In genomic region chr2L:17260577-17260976, dm6 we compare ENCODE assay signal across 2 fruit fly cellular contexts.
TF ChIP-seq lines count a peak whose summit lies in the region.

Gene beat-IIIc, minus strand, starts transcription at chr2L:17260734.

TF ChIP-seq in whole organism, embryonic, 481 proteins besides CTCF, POLR2A, EP300 and RAD21 (continued from another document and continues in another):
- TF ChIP-seq CG17912 (GFP tag; optimal IDR thresholded peaks at IDR 0.05; lab: Kevin White, UChicago) (peak; percentile 38), CG15479 (GFP tag; optimal IDR thresholded peaks at IDR 0.05; lab: Kevin White, UChicago) (peak; percentile 45), Dfd (GFP tag; optimal IDR thresholded peaks at IDR 0.05; lab: Kevin White, UChicago) (no peak), pan (optimal IDR thresholded peaks at IDR 0.05; lab: Kevin White, UChicago) (no peak), pan (GFP tag; optimal IDR thresholded peaks at IDR 0.05 in 1 of 2, IDR thresholded peaks at IDR 0.05 in 1 of 2) (no peak), mam (GFP tag; optimal IDR thresholded peaks at IDR 0.05; lab: Kevin White, UChicago) (no peak), chif (GFP tag; optimal IDR thresholded peaks at IDR 0.05; lab: Kevin White, UChicago) (peak; percentile 1 to 26), sens-2 (GFP tag; IDR thresholded peaks at IDR 0.05; lab: Robert Waterston, UW) (0 out of 2 replicates have a peak, but pooled peaks have one; percentile 29), abd-A (tag; optimal IDR thresholded peaks at IDR 0.05; lab: Kevin White, UChicago) (peak; percentile 57), trem (tag; optimal IDR thresholded peaks at IDR 0.05; lab: Kevin White, UChicago) (peak; percentile 2), Hey (tag; optimal IDR thresholded peaks at IDR 0.05; lab: Kevin White, UChicago) (no peak), D19A (tag; optimal IDR thresholded peaks at IDR 0.05; lab: Kevin White, UChicago) (peak; percentile 48), Bgb (GFP tag; IDR thresholded peaks at IDR 0.05; lab: Robert Waterston, UW; ENCODE audit: partially characterized antibody) (peak; percentile 41), grau (tag; optimal IDR thresholded peaks at IDR 0.05; lab: Kevin White, UChicago) (peak; percentile 23), CG4820 (GFP tag; optimal IDR thresholded peaks at IDR 0.05; lab: Kevin White, UChicago) (no peak), prd (optimal IDR thresholded peaks at IDR 0.05; lab: Kevin White, UChicago) (no peak), prd (GFP tag; IDR thresholded peaks at IDR 0.05; lab: Robert Waterston, UW) (peak; percentile 32; the same call in 1 of the 3 replicates), Doc3 (GFP tag; IDR thresholded peaks at IDR 0.05; lab: Robert Waterston, UW; ENCODE audit: partially characterized antibody) (no peak), Spps (tag; optimal IDR thresholded peaks at IDR 0.05; lab: Kevin White, UChicago) (no peak), Sox102F (GFP tag; optimal IDR thresholded peaks at IDR 0.05; lab: Kevin White, UChicago) (no peak), Deaf1 (tag; optimal IDR thresholded peaks at IDR 0.05; lab: Kevin White, UChicago) (peak; percentile 100), CG15514 (GFP tag; optimal IDR thresholded peaks at IDR 0.05; lab: Kevin White, UChicago) (peak; percentile 16), CG18262 (tag; optimal IDR thresholded peaks at IDR 0.05; lab: Kevin White, UChicago) (peak; percentile 11), mirr (GFP tag; optimal IDR thresholded peaks at IDR 0.05; lab: Kevin White, UChicago) (peak; percentile 19), Hr78 (GFP tag; optimal IDR thresholded peaks at IDR 0.05; lab: Kevin White, UChicago) (peak in 1 of 2 experiments; percentile 51), NfI (GFP tag; optimal IDR thresholded peaks at IDR 0.05; lab: Kevin White, UChicago) (peak; percentile 47), CG17361 (GFP tag; IDR thresholded peaks at IDR 0.05; lab: Robert Waterston, UW) (0 out of 3 replicates have a peak, but pooled peaks have one; percentile 13), fru (optimal IDR thresholded peaks at IDR 0.05; lab: Kevin White, UChicago) (no peak), E2f2 (GFP tag; IDR thresholded peaks at IDR 0.05; lab: Robert Waterston, UW) (0 out of 2 replicates have a peak, but pooled peaks have one; percentile 18), CG11085 (GFP tag; IDR thresholded peaks at IDR 0.05; lab: Robert Waterston, UW) (no peak), lov (optimal IDR thresholded peaks at IDR 0.05; lab: Kevin White, UChicago) (no peak), lov (GFP tag; IDR thresholded peaks at IDR 0.05; lab: Robert Waterston, UW) (peak; percentile 76; the same call in 2 of the 3 replicates), Elba2 (GFP tag; optimal IDR thresholded peaks at IDR 0.05; lab: Kevin White, UChicago) (peak; percentile 6), CG3838 (GFP tag; optimal IDR thresholded peaks at IDR 0.05; lab: Kevin White, UChicago) (no peak), dmrt99B (tag; optimal IDR thresholded peaks at IDR 0.05; lab: Kevin White, UChicago) (no peak), Rfx (GFP tag; IDR thresholded peaks at IDR 0.05; lab: Robert Waterston, UW) (0 out of 2 replicates have a peak, but pooled peaks have one; percentile 25), Hr51 (GFP tag; optimal IDR thresholded peaks at IDR 0.05; lab: Kevin White, UChicago) (peak in 1 of 2 experiments; percentile 4), gce (GFP tag; IDR thresholded peaks at IDR 0.05; lab: Robert Waterston, UW) (peak; percentile 38; the same call in 1 of the 3 replicates), GATAe (GFP tag; conservative IDR thresholded peaks at IDR 0.05; lab: Robert Waterston, UW) (no peak; the same call in 1 of the 2 replicates), CG33557 (GFP tag; optimal IDR thresholded peaks at IDR 0.05; lab: Kevin White, UChicago) (peak; percentile 38), ci (GFP tag; IDR thresholded peaks at IDR 0.05; lab: Robert Waterston, UW) (peak; percentile 82; the same call in 2 of the 3 replicates), shn (GFP tag; optimal IDR thresholded peaks at IDR 0.05; lab: Kevin White, UChicago) (no peak), amos (GFP tag; IDR thresholded peaks at IDR 0.05; lab: Robert Waterston, UW; ENCODE audit: partially characterized antibody) (peak; percentile 51), twi (tag; optimal IDR thresholded peaks at IDR 0.05; lab: Kevin White, UChicago) (peak; percentile 14), luna (GFP tag; optimal IDR thresholded peaks at IDR 0.05; lab: Kevin White, UChicago) (no peak), CG33213 (GFP tag; optimal IDR thresholded peaks at IDR 0.05; lab: Kevin White, UChicago) (no peak), Rx (GFP tag; IDR thresholded peaks at IDR 0.05; lab: Robert Waterston, UW) (peak; percentile 4; the same call in 1 of the 2 replicates), Nf-YC (tag; optimal IDR thresholded peaks at IDR 0.05; lab: Kevin White, UChicago) (peak; percentile 25), TFAM (GFP tag; optimal IDR thresholded peaks at IDR 0.05; lab: Kevin White, UChicago) (no peak), gcm (GFP tag; optimal IDR thresholded peaks at IDR 0.05; lab: Kevin White, UChicago) (peak; percentile 29), jigr1 (GFP tag; IDR thresholded peaks at IDR 0.05; lab: Robert Waterston, UW) (no peak), dpn (GFP tag; optimal IDR thresholded peaks at IDR 0.05; lab: Kevin White, UChicago) (no peak), CG17829 (tag; optimal IDR thresholded peaks at IDR 0.05; lab: Kevin White, UChicago) (peak; percentile 34), HmgD (GFP tag; optimal IDR thresholded peaks at IDR 0.05; lab: Kevin White, UChicago) (peak; percentile 39), tio (GFP tag; optimal IDR thresholded peaks at IDR 0.05; lab: Kevin White, UChicago) (no peak), fd3F (GFP tag; optimal IDR thresholded peaks at IDR 0.05; lab: Kevin White, UChicago) (no peak), rib (GFP tag; IDR thresholded peaks at IDR 0.05; lab: Robert Waterston, UW) (0 out of 2 replicates have a peak, but pooled peaks have one; percentile 37), Mrtf (GFP tag; IDR thresholded peaks at IDR 0.05; lab: Robert Waterston, UW) (no peak), her (GFP tag; optimal IDR thresholded peaks at IDR 0.05; lab: Kevin White, UChicago) (peak; percentile 20), CoRest (tag; optimal IDR thresholded peaks at IDR 0.05; lab: Kevin White, UChicago) (peak; percentile 2), Ptx1 (GFP tag; IDR thresholded peaks at IDR 0.05; lab: Robert Waterston, UW) (no peak), zen2 (GFP tag; IDR thresholded peaks at IDR 0.05; lab: Robert Waterston, UW; ENCODE audit: partially characterized antibody) (peak; percentile 51; the same call in 1 of the 3 replicates), onecut (GFP tag; IDR thresholded peaks at IDR 0.05; lab: Robert Waterston, UW) (peak; percentile 23; the same call in 1 of the 2 replicates)

TF ChIP-seq in whole organism, prepupa, 60 proteins besides CTCF, POLR2A, EP300 and RAD21 (continued from another document):
- TF ChIP-seq fkh (GFP tag; optimal IDR thresholded peaks at IDR 0.05; lab: Kevin White, UChicago) (no peak), CG6854 (GFP tag; optimal IDR thresholded peaks at IDR 0.05; lab: Kevin White, UChicago) (no peak), Hr39 (GFP tag; optimal IDR thresholded peaks at IDR 0.05; lab: Kevin White, UChicago) (no peak), topi (GFP tag; optimal IDR thresholded peaks at IDR 0.05; lab: Kevin White, UChicago) (no peak), CG10669 (GFP tag; optimal IDR thresholded peaks at IDR 0.05; lab: Kevin White, UChicago) (peak; percentile 13), Ets21C (GFP tag; optimal IDR thresholded peaks at IDR 0.05; lab: Kevin White, UChicago) (no peak), CG32006 (GFP tag; optimal IDR thresholded peaks at IDR 0.05; lab: Kevin White, UChicago) (no peak), fd59A (GFP tag; optimal IDR thresholded peaks at IDR 0.05; lab: Kevin White, UChicago) (no peak), Eip93F (GFP tag; optimal IDR thresholded peaks at IDR 0.05; lab: Kevin White, UChicago) (no peak), CG15336 (GFP tag; IDR thresholded peaks at IDR 0.05; lab: Robert Waterston, UW) (no peak), Hr38 (GFP tag; optimal IDR thresholded peaks at IDR 0.05; lab: Kevin White, UChicago) (no peak), CG11294 (GFP tag; IDR thresholded peaks at IDR 0.05; lab: Robert Waterston, UW) (no peak), Blimp-1 (GFP tag; optimal IDR thresholded peaks at IDR 0.05; lab: Kevin White, UChicago) (no peak), CG6792 (GFP tag; optimal IDR thresholded peaks at IDR 0.05; lab: Kevin White, UChicago) (no peak), CG6163 (GFP tag; IDR thresholded peaks at IDR 0.05; lab: Robert Waterston, UW) (no peak; the same call in 2 of the 3 replicates), CG31627 (GFP tag; optimal IDR thresholded peaks at IDR 0.05; lab: Kevin White, UChicago) (no peak), CG8319 (GFP tag; optimal IDR thresholded peaks at IDR 0.05; lab: Kevin White, UChicago) (no peak), achi (GFP tag; optimal IDR thresholded peaks at IDR 0.05; lab: Kevin White, UChicago) (no peak), Eip78C (GFP tag; lab: Kevin White, UChicago) (peak; percentile 23), CG11762 (GFP tag; optimal IDR thresholded peaks at IDR 0.05; lab: Kevin White, UChicago; ENCODE audit: insufficient read depth) (no peak), vri (GFP tag; optimal IDR thresholded peaks at IDR 0.05; lab: Kevin White, UChicago) (no peak), CG8632 (GFP tag; optimal IDR thresholded peaks at IDR 0.05; lab: Kevin White, UChicago) (no peak), net (GFP tag; optimal IDR thresholded peaks at IDR 0.05; lab: Kevin White, UChicago) (peak; percentile 22), salr (GFP tag; optimal IDR thresholded peaks at IDR 0.05; lab: Kevin White, UChicago) (no peak)
